Worm (Caenorhabditis elegans): Measurements from ENCODE around the gene K07F5.22.

ce11 chrIV:9849624-9850023 lies 15.3 kb upstream of the K07F5.22 start, which contains the start of gene K07F5.8:
- TF ChIP-seq ceh-82 (tag; optimal IDR thresholded peaks at IDR 0.05): no peak
- no peak for TF ChIP-seq dmd-4 (tag; optimal IDR thresholded peaks at IDR 0.05)
- no peak for TF ChIP-seq mbf-1 (tag; optimal IDR thresholded peaks at IDR 0.05)
- no peak for TF ChIP-seq ama-1 (optimal IDR thresholded peaks at IDR 0.05)
- TF ChIP-seq nhr-237 (tag; optimal IDR thresholded peaks at IDR 0.05): no peak
- no peak for TF ChIP-seq nhr-11 (tag; optimal IDR thresholded peaks at IDR 0.05)
- TF ChIP-seq egl-27 (tag; optimal IDR thresholded peaks at IDR 0.05): no peak
- TF ChIP-seq lin-39 (tag; optimal IDR thresholded peaks at IDR 0.05): no peak
- TF ChIP-seq crh-2 (tag; optimal IDR thresholded peaks at IDR 0.05): no peak
- TF ChIP-seq nhr-23 (tag; optimal IDR thresholded peaks at IDR 0.05): no peak
- TF ChIP-seq lin-13 (GFP tag; optimal IDR thresholded peaks at IDR 0.05): no peak
- no peak for TF ChIP-seq mdl-1 (tag; optimal IDR thresholded peaks at IDR 0.05)
- TF ChIP-seq nhr-129 (tag; optimal IDR thresholded peaks at IDR 0.05): no peak
- no peak for TF ChIP-seq nhr-77 (tag; optimal IDR thresholded peaks at IDR 0.05)
